Worm (Caenorhabditis elegans) whole organism, young adult: ENCODE measurements around the gene B0507.5.

Source experiments
- B0019.2 ChIP-seq: fragments of 200-800 bp; sonication (Bioruptor generic); conservative IDR thresholded peaks from 2 replicates; pipeline ENCODE4 v1.3.6; 2022; ENCODE audit warnings: missing genetic modification reagents, missing genetic modification characterization, missing compliant biosample characterization
- F49E8.2 ChIP-seq: sonication (generic microtip); optimal IDR thresholded peaks from 3 replicates; lab custom pipeline; 2017; ENCODE audit warnings: missing genetic modification characterization, mild to moderate bottlenecking, missing compliant biosample characterization, antibody characterized with exemption, moderate library complexity; ENCODE audit not compliant: insufficient read depth
- Y95B8A.8 ChIP-seq: fragments of 200-800 bp; sonication (Bioruptor generic); IDR thresholded peaks from 2 replicates; pipeline ENCODE4 v1.3.6; 2022; ENCODE audit warnings: missing genetic modification reagents, missing genetic modification characterization, missing compliant biosample characterization
- ama-1 ChIP-seq, 3 experiments: fragments of 150-350 bp in 1 of 3; sonication (generic microtip) in 2 of 3; optimal IDR thresholded peaks; 2 replicates each; lab custom pipeline; 2014 to 2018; ENCODE audit warnings: missing biosample characterization in 2 of 3, missing genetic modification characterization in 2 of 3, missing genetic modification reagents in 2 of 3
- ceh-100 ChIP-seq: fragments of 200-800 bp; sonication (Bioruptor generic); IDR thresholded peaks from 2 replicates; pipeline ENCODE4 v1.3.6; 2022; ENCODE audit warnings: missing genetic modification reagents, missing genetic modification characterization, missing compliant biosample characterization
- hsf-1 ChIP-seq: fragments of 200-800 bp; sonication (Bioruptor generic); IDR thresholded peaks from 2 replicates; pipeline ENCODE4 v1.3.6; 2022; ENCODE audit warnings: missing genetic modification reagents, missing genetic modification characterization, missing compliant biosample characterization
- mel-28 ChIP-seq: sonication (generic microtip); optimal IDR thresholded peaks from 2 replicates; lab custom pipeline; 2016; ENCODE audit warnings: borderline replicate concordance, mild to moderate bottlenecking, missing genetic modification characterization, missing compliant biosample characterization
- pha-4 ChIP-seq: fragments of 150-350 bp; sonication (generic microtip); optimal IDR thresholded peaks from 2 replicates; lab custom pipeline; 2014; ENCODE audit warnings: missing biosample characterization, missing genetic modification reagents, missing genetic modification characterization
- unc-130 ChIP-seq: sonication (generic microtip); optimal IDR thresholded peaks from 2 replicates; lab custom pipeline; 2016; ENCODE audit warnings: missing genetic modification reagents, missing genetic modification characterization, missing compliant biosample characterization
- unc-62 ChIP-seq: fragments of 150-350 bp; optimal IDR thresholded peaks from 2 replicates; lab custom pipeline; 2014; ENCODE audit warnings: missing biosample characterization, missing genetic modification reagents, missing genetic modification characterization

ce11 chrV:8711910-8712309, 41.6 kb upstream of the B0507.5 start, which contains the start of gene ZC178.2:
- TF ChIP-seq Y95B8A.8 (GFP tag; lab: Robert Waterston, UW) = no peak
- TF ChIP-seq mel-28 (tag; lab: Kevin White, UChicago) = no peak
- TF ChIP-seq hsf-1 (GFP tag; lab: Robert Waterston, UW) = no peak
- no peak for TF ChIP-seq ama-1 (optimal IDR thresholded peaks at IDR 0.05; lab: Kevin White, UChicago)
- TF ChIP-seq ama-1 (GFP tag; optimal IDR thresholded peaks at IDR 0.05; lab: Kevin White, UChicago) = no peak
- no peak for TF ChIP-seq pha-4 (tag; lab: Kevin White, UChicago)
- TF ChIP-seq F49E8.2 (tag; lab: Kevin White, UChicago) = no peak
- no peak for TF ChIP-seq unc-62 (GFP tag; lab: Kevin White, UChicago)
- TF ChIP-seq ceh-100 (GFP tag; lab: Robert Waterston, UW) = no peak
- no peak for TF ChIP-seq B0019.2 (GFP tag; lab: Robert Waterston, UW)
- TF ChIP-seq unc-130 = no peak
